Fruit fly (Drosophila melanogaster): ENCODE data around the gene CG11555.

The CG11555 gene

DNA sequence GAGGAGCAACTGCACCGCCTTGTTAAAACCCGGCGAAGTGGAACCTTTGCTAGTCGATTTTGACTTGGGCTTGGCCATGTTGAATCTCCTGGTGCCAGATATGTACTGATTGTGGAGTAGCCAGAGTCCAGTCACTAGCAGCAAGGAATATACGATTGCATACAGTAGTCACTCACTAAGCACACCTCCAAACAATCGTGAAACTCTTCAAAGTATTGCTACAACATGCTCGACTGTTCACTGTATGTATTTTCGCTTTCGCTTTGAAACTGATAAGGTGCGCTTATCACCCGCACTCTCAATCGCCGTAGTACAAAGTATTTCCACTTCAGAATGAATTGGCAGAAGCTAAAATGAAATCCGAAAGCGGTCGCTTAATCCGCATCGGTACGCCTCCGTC lies 12.8 kb downstream of the CG11555 start (continued):
- TF ChIP-seq Nf-YC (tag; optimal IDR thresholded peaks at IDR 0.05) (no peak), NfI (GFP tag; optimal IDR thresholded peaks at IDR 0.05) (peak; percentile 65), pzg (GFP tag; optimal IDR thresholded peaks at IDR 0.05) (peak; percentile 22), C15 (GFP tag; IDR thresholded peaks at IDR 0.05) (0 out of 3 replicates have a peak, but pooled peaks have one; percentile 41), Fer1 (GFP tag; optimal IDR thresholded peaks at IDR 0.05) (peak; percentile 80), nerfin-2 (GFP tag; IDR thresholded peaks at IDR 0.05; ENCODE audit: partially characterized antibody) (no peak), CTCF (GFP tag; optimal IDR thresholded peaks at IDR 0.05) (no peak), danr (GFP tag; IDR thresholded peaks at IDR 0.05) (0 out of 2 replicates have a peak, but pooled peaks have one; percentile 29), MESR4 (GFP tag; optimal IDR thresholded peaks at IDR 0.05) (peak; percentile 22), B-H1 (GFP tag; IDR thresholded peaks at IDR 0.05) (peak; percentile 57; the same call in 2 of the 3 replicates), CG17802 (tag; optimal IDR thresholded peaks at IDR 0.05) (no peak), slbo (GFP tag; IDR thresholded peaks at IDR 0.05) (peak; percentile 92), prd (optimal IDR thresholded peaks at IDR 0.05) (no peak), prd (GFP tag; IDR thresholded peaks at IDR 0.05) (peak; percentile 75), cato (GFP tag; optimal IDR thresholded peaks at IDR 0.05; ENCODE audit: borderline replicate concordance) (no peak), chm (GFP tag; IDR thresholded peaks at IDR 0.05) (peak; percentile 86), insv (GFP tag; optimal IDR thresholded peaks at IDR 0.05) (no peak), Atf6 (GFP tag; IDR thresholded peaks at IDR 0.05) (peak; percentile 82), da (GFP tag; optimal IDR thresholded peaks at IDR 0.05) (peak; percentile 37), CG16813 (GFP tag; IDR thresholded peaks at IDR 0.05; ENCODE audit: partially characterized antibody) (no peak), D19A (tag; optimal IDR thresholded peaks at IDR 0.05) (peak; percentile 5), CG7271 (tag; optimal IDR thresholded peaks at IDR 0.05) (no peak), CG43689 (GFP tag; IDR thresholded peaks at IDR 0.05) (no peak), CG15696 (tag; optimal IDR thresholded peaks at IDR 0.05) (peak; percentile 15), Ets65A (GFP tag) (peak; percentile 69), so (GFP tag; IDR thresholded peaks at IDR 0.05) (peak; percentile 70; the same call in 2 of the 3 replicates), inv (GFP tag; IDR thresholded peaks at IDR 0.05; ENCODE audit: partially characterized antibody) (no peak), CG1233 (GFP tag; optimal IDR thresholded peaks at IDR 0.05) (peak; percentile 40), CHES-1-like (GFP tag; optimal IDR thresholded peaks at IDR 0.05) (peak; percentile 60), CG7928 (GFP tag; optimal IDR thresholded peaks at IDR 0.05) (peak; percentile 31), dysf (GFP tag; IDR thresholded peaks at IDR 0.05) (peak; percentile 75), HLH54F (GFP tag; optimal IDR thresholded peaks at IDR 0.05) (peak; percentile 62), Trl (optimal IDR thresholded peaks at IDR 0.05) (no peak), Trl (GFP tag; optimal IDR thresholded peaks at IDR 0.05) (peak; percentile 72), CG11695 (GFP tag; IDR thresholded peaks at IDR 0.05) (peak; percentile 62; the same call in 1 of the 3 replicates), wdn (GFP tag; IDR thresholded peaks at IDR 0.05) (peak; percentile 56; the same call in 1 of the 2 replicates), CG4820 (GFP tag; optimal IDR thresholded peaks at IDR 0.05) (peak; percentile 37), Blimp-1 (GFP tag; optimal IDR thresholded peaks at IDR 0.05) (peak; percentile 63), H15 (GFP tag; IDR thresholded peaks at IDR 0.05) (peak; percentile 62; the same call in 2 of the 3 replicates), kay (GFP tag; optimal IDR thresholded peaks at IDR 0.05) (peak; percentile 25), CG17612 (GFP tag; IDR thresholded peaks at IDR 0.05) (0 out of 2 replicates have a peak, but pooled peaks have one; percentile 23), E2f1 (GFP tag; IDR thresholded peaks at IDR 0.05) (peak; percentile 69), toy (GFP tag; IDR thresholded peaks at IDR 0.05) (no peak), sens (GFP tag) (peak; percentile 88), CG6854 (GFP tag; optimal IDR thresholded peaks at IDR 0.05) (peak; percentile 55), ERR (GFP tag; optimal IDR thresholded peaks at IDR 0.05) (peak; percentile 60), usp (GFP tag; optimal IDR thresholded peaks at IDR 0.05) (no peak), CG10147 (GFP tag; optimal IDR thresholded peaks at IDR 0.05) (no peak), jigr1 (GFP tag; IDR thresholded peaks at IDR 0.05) (no peak), tap (tag; optimal IDR thresholded peaks at IDR 0.05) (peak; percentile 54), Lim3 (GFP tag; IDR thresholded peaks at IDR 0.05) (no peak), Bdp1 (GFP tag; optimal IDR thresholded peaks at IDR 0.05) (no peak), ranshi (GFP tag; IDR thresholded peaks at IDR 0.05) (peak; percentile 80)
